ENCODE assay signal across 8 worm cellular contexts in the genomic region with DNA sequence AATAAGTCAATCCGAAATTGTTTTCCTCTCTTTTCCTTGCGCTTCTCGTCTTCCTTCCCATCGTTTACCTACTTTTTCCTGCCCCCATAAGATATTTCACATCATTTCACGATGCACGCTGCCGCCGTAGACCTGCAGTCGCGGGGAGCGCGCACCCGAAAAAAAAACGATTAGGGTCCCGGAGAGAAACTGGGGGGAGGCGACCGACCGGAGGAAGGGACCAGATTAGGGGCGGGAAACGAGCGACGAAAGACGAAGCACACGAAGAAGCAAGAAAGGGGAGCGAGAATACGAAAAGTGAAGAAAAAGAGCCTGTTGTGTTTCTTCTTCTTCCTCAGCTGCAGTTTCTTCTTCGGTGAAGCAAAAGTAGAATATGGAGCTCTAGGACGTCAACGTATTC.
A peak's percentile ranks its signal among the peaks of the same experiment; 100 is the strongest.
TF ChIP-seq lines count a peak whose summit lies in the region.

No protein-coding gene starts in this region.

TF ChIP-seq in whole organism, L1 larva, 84 proteins besides CTCF, POLR2A, EP300 and RAD21:
- TF ChIP-seq lin-14 (GFP tag; optimal IDR thresholded peaks at IDR 0.05; lab: Kevin White, UChicago) (peak; percentile 83), swsn-7 (tag; optimal IDR thresholded peaks at IDR 0.05; lab: Kevin White, UChicago) (peak; percentile 5), tbx-2 (tag; optimal IDR thresholded peaks at IDR 0.05; lab: Kevin White, UChicago) (peak; percentile 20), fkh-10 (GFP tag; optimal IDR thresholded peaks at IDR 0.05; lab: Kevin White, UChicago) (peak; percentile 68), elt-2 (tag; optimal IDR thresholded peaks at IDR 0.05; lab: Kevin White, UChicago) (no peak), ceh-82 (tag; optimal IDR thresholded peaks at IDR 0.05; lab: Kevin White, UChicago) (peak in 1 of 3 experiments; percentile 57), nhr-71 (tag; optimal IDR thresholded peaks at IDR 0.05; lab: Kevin White, UChicago) (peak; percentile 15), nhr-11 (tag; optimal IDR thresholded peaks at IDR 0.05; lab: Kevin White, UChicago) (no peak)

TF ChIP-seq in whole organism, L2 larva, 48 proteins besides CTCF, POLR2A, EP300 and RAD21 (continues in another document):
- TF ChIP-seq nhr-237 (tag; optimal IDR thresholded peaks at IDR 0.05; lab: Kevin White, UChicago) (no peak), elt-1 (tag; optimal IDR thresholded peaks at IDR 0.05; lab: Kevin White, UChicago) (no peak), egl-27 (tag; optimal IDR thresholded peaks at IDR 0.05; lab: Kevin White, UChicago) (peak; percentile 4), mab-5 (tag; optimal IDR thresholded peaks at IDR 0.05; lab: Kevin White, UChicago) (no peak), nhr-21 (tag; optimal IDR thresholded peaks at IDR 0.05; lab: Kevin White, UChicago) (no peak), nhr-12 (tag; optimal IDR thresholded peaks at IDR 0.05; lab: Kevin White, UChicago) (no peak), sma-3 (GFP tag; optimal IDR thresholded peaks at IDR 0.05; lab: Kevin White, UChicago) (no peak), lin-11 (tag; optimal IDR thresholded peaks at IDR 0.05; lab: Kevin White, UChicago) (no peak), fos-1 (tag; optimal IDR thresholded peaks at IDR 0.05; lab: Kevin White, UChicago) (no peak), nhr-77 (tag; optimal IDR thresholded peaks at IDR 0.05; lab: Kevin White, UChicago) (no peak), elt-3 (tag; optimal IDR thresholded peaks at IDR 0.05; lab: Kevin White, UChicago) (no peak), aly-2 (tag; optimal IDR thresholded peaks at IDR 0.05; lab: Kevin White, UChicago) (no peak)

TF ChIP-seq in whole organism, L3 larva, 47 proteins besides CTCF, POLR2A, EP300 and RAD21 (continues in another document):
- no peak for TF ChIP-seq nhr-25 (tag; optimal IDR thresholded peaks at IDR 0.05; lab: Kevin White, UChicago)
- no peak for TF ChIP-seq egl-27 (tag; optimal IDR thresholded peaks at IDR 0.05; lab: Kevin White, UChicago)
- no peak for TF ChIP-seq ceh-16 (tag; optimal IDR thresholded peaks at IDR 0.05; lab: Kevin White, UChicago)
- TF ChIP-seq lin-39 (tag; optimal IDR thresholded peaks at IDR 0.05; lab: Kevin White, UChicago) = peak; percentile 96
- TF ChIP-seq snpc-4 (tag; optimal IDR thresholded peaks at IDR 0.05; lab: Kevin White, UChicago) = peak; percentile 31
- TF ChIP-seq mml-1 (tag; optimal IDR thresholded peaks at IDR 0.05; lab: Kevin White, UChicago) = no peak
- no peak for TF ChIP-seq egl-5 (tag; optimal IDR thresholded peaks at IDR 0.05; lab: Kevin White, UChicago)
- TF ChIP-seq nhr-67 (tag; optimal IDR thresholded peaks at IDR 0.05; lab: Kevin White, UChicago) = no peak
- TF ChIP-seq fkh-10 (GFP tag; optimal IDR thresholded peaks at IDR 0.05; lab: Kevin White, UChicago) = peak; percentile 24
- TF ChIP-seq ama-1 (optimal IDR thresholded peaks at IDR 0.05; lab: Kevin White, UChicago) = peak; percentile 12
- TF ChIP-seq fkh-2 (tag; optimal IDR thresholded peaks at IDR 0.05; lab: Kevin White, UChicago) = no peak
- no peak for TF ChIP-seq elt-2 (tag; optimal IDR thresholded peaks at IDR 0.05; lab: Kevin White, UChicago)

TF ChIP-seq in whole organism, L4 larva, 104 proteins besides CTCF, POLR2A, EP300 and RAD21 (continues in another document):
- TF ChIP-seq ces-1 (GFP tag; optimal IDR thresholded peaks at IDR 0.05; lab: Kevin White, UChicago) = peak; percentile 5
- no peak for TF ChIP-seq lin-38 (GFP tag; IDR thresholded peaks at IDR 0.05; lab: Robert Waterston, UW)
- TF ChIP-seq duxl-1 (tag; optimal IDR thresholded peaks at IDR 0.05; lab: Kevin White, UChicago; ENCODE audit: poor library complexity) = no peak
- TF ChIP-seq ceh-44 (GFP tag; IDR thresholded peaks at IDR 0.05; lab: Robert Waterston, UW) = no peak
- peak; percentile 29; the same call in 1 of the 2 replicates for TF ChIP-seq egl-43 (GFP tag; IDR thresholded peaks at IDR 0.05; lab: Robert Waterston, UW)
- TF ChIP-seq rbr-2 (tag; optimal IDR thresholded peaks at IDR 0.05; lab: Kevin White, UChicago) = peak; percentile 18
- TF ChIP-seq mdl-1 (tag; optimal IDR thresholded peaks at IDR 0.05; lab: Kevin White, UChicago) = peak in 1 of 2 experiments; percentile 18
- no peak for TF ChIP-seq hlh-30 (tag; optimal IDR thresholded peaks at IDR 0.05; lab: Kevin White, UChicago; ENCODE audit: insufficient read depth)
- peak; percentile 57 for TF ChIP-seq F37D6.2 (tag; optimal IDR thresholded peaks at IDR 0.05; lab: Kevin White, UChicago)
- peak in 1 of 2 experiments; percentile 93 for TF ChIP-seq unc-62 (GFP tag; optimal IDR thresholded peaks at IDR 0.05 in 1 of 2; lab: Kevin White, UChicago)
- no peak for TF ChIP-seq unc-62 (tag; optimal IDR thresholded peaks at IDR 0.05; lab: Kevin White, UChicago)

TF ChIP-seq in whole organism, early embryonic, 17 proteins besides CTCF, POLR2A, EP300 and RAD21:
- TF ChIP-seq ceh-36 (tag; optimal IDR thresholded peaks at IDR 0.05; lab: Kevin White, UChicago) (no peak), sea-1 (GFP tag; conservative IDR thresholded peaks at IDR 0.05; lab: Robert Waterston, UW) (0 out of 2 replicates have a peak, but pooled peaks have one; percentile 16), hmg-4 (GFP tag; optimal IDR thresholded peaks at IDR 0.05; lab: Kevin White, UChicago) (peak; percentile 22), tra-4 (tag; optimal IDR thresholded peaks at IDR 0.05; lab: Kevin White, UChicago) (no peak), flt-1 (GFP tag; IDR thresholded peaks at IDR 0.05; lab: Robert Waterston, UW) (no peak)
TF ChIP-seq in whole organism, early embryonic: peak in this region for 2.

TF ChIP-seq in whole organism, late embryonic, 69 proteins besides CTCF, POLR2A, EP300 and RAD21 (continues in another document):
- TF ChIP-seq pha-4 (tag; optimal IDR thresholded peaks at IDR 0.05; lab: Kevin White, UChicago) = no peak
- TF ChIP-seq ceh-48 (tag; optimal IDR thresholded peaks at IDR 0.05; lab: Kevin White, UChicago) = no peak
- TF ChIP-seq hlh-8 (tag; optimal IDR thresholded peaks at IDR 0.05; lab: Kevin White, UChicago) = no peak
- peak; percentile 29 for TF ChIP-seq tbx-2 (tag; optimal IDR thresholded peaks at IDR 0.05; lab: Kevin White, UChicago)
- no peak for TF ChIP-seq K09A11.1 (tag; optimal IDR thresholded peaks at IDR 0.05; lab: Kevin White, UChicago; ENCODE audit: insufficient read depth)
- no peak for TF ChIP-seq ceh-6 (GFP tag; optimal IDR thresholded peaks at IDR 0.05; lab: Kevin White, UChicago)
- TF ChIP-seq sdc-2 (tag; optimal IDR thresholded peaks at IDR 0.05; lab: Kevin White, UChicago) = peak; percentile 22
- no peak for TF ChIP-seq hlh-30 (tag; optimal IDR thresholded peaks at IDR 0.05; lab: Kevin White, UChicago; ENCODE audit: insufficient read depth)
- no peak for TF ChIP-seq elt-2 (tag; optimal IDR thresholded peaks at IDR 0.05; lab: Kevin White, UChicago)
- peak; percentile 30 for TF ChIP-seq ref-2 (tag; optimal IDR thresholded peaks at IDR 0.05; lab: Kevin White, UChicago)
- TF ChIP-seq ceh-18 (tag; optimal IDR thresholded peaks at IDR 0.05; lab: Kevin White, UChicago) = no peak
- no peak for TF ChIP-seq ceh-9 (tag; optimal IDR thresholded peaks at IDR 0.05; lab: Kevin White, UChicago)
- no peak for TF ChIP-seq zip-5 (tag; optimal IDR thresholded peaks at IDR 0.05; lab: Kevin White, UChicago)
- no peak for TF ChIP-seq ets-4 (tag; optimal IDR thresholded peaks at IDR 0.05; lab: Kevin White, UChicago)
- peak; percentile 42 for TF ChIP-seq ceh-31 (tag; optimal IDR thresholded peaks at IDR 0.05; lab: Kevin White, UChicago)

TF ChIP-seq in whole organism, mixed stage, embryonic, 35 proteins besides CTCF, POLR2A, EP300 and RAD21:
- TF ChIP-seq hlh-1 (tag; optimal IDR thresholded peaks at IDR 0.05; lab: Kevin White, UChicago) = no peak
- peak; percentile 31 for TF ChIP-seq ces-1 (GFP tag; optimal IDR thresholded peaks at IDR 0.05; lab: Kevin White, UChicago)
- no peak for TF ChIP-seq nhr-76 (tag; optimal IDR thresholded peaks at IDR 0.05; lab: Kevin White, UChicago)
- no peak for TF ChIP-seq drap-1 (GFP tag; optimal IDR thresholded peaks at IDR 0.05; lab: Kevin White, UChicago)
- no peak for TF ChIP-seq nhr-2 (tag; optimal IDR thresholded peaks at IDR 0.05; lab: Kevin White, UChicago)
- TF ChIP-seq lin-32 (GFP tag; optimal IDR thresholded peaks at IDR 0.05; lab: Kevin White, UChicago) = no peak
- no peak for TF ChIP-seq ztf-11 (tag; optimal IDR thresholded peaks at IDR 0.05; lab: Kevin White, UChicago)
- TF ChIP-seq flh-1 (GFP tag; optimal IDR thresholded peaks at IDR 0.05; lab: Kevin White, UChicago) = no peak

TF ChIP-seq in whole organism, young adult, 124 proteins besides CTCF, POLR2A, EP300 and RAD21 (continues in another document):
- no peak for TF ChIP-seq Y56A3A.18 (GFP tag; IDR thresholded peaks at IDR 0.05; lab: Robert Waterston, UW)
- TF ChIP-seq sdz-38 (tag; optimal IDR thresholded peaks at IDR 0.05; lab: Kevin White, UChicago) = no peak
- TF ChIP-seq efl-1 (GFP tag; optimal IDR thresholded peaks at IDR 0.05; lab: Kevin White, UChicago) = no peak
- TF ChIP-seq ztf-3 (GFP tag; optimal IDR thresholded peaks at IDR 0.05; lab: Kevin White, UChicago) = no peak
- TF ChIP-seq zfh-2 (GFP tag; conservative IDR thresholded peaks at IDR 0.05; lab: Robert Waterston, UW) = peak; percentile 96
- TF ChIP-seq lin-54 (GFP tag; optimal IDR thresholded peaks at IDR 0.05; lab: Kevin White, UChicago) = no peak
- no peak for TF ChIP-seq hlh-12 (tag; optimal IDR thresholded peaks at IDR 0.05; lab: Kevin White, UChicago)
- no peak for TF ChIP-seq ekl-4 (GFP tag; IDR thresholded peaks at IDR 0.05; lab: Robert Waterston, UW)
- TF ChIP-seq attf-5 (GFP tag; optimal IDR thresholded peaks at IDR 0.05; lab: Kevin White, UChicago) = no peak
- no peak for TF ChIP-seq lin-40 (tag; optimal IDR thresholded peaks at IDR 0.05; lab: Kevin White, UChicago)
- no peak for TF ChIP-seq dox-1 (GFP tag; IDR thresholded peaks at IDR 0.05; lab: Robert Waterston, UW)
- TF ChIP-seq aptf-2 (GFP tag; conservative IDR thresholded peaks at IDR 0.05; lab: Robert Waterston, UW) = no peak
- no peak for TF ChIP-seq ceh-79 (tag; optimal IDR thresholded peaks at IDR 0.05; lab: Kevin White, UChicago)
- no peak for TF ChIP-seq nfya-1 (tag; optimal IDR thresholded peaks at IDR 0.05; lab: Kevin White, UChicago; ENCODE audit: borderline replicate concordance, insufficient read depth)
- TF ChIP-seq F37B4.10 (GFP tag; IDR thresholded peaks at IDR 0.05; lab: Robert Waterston, UW) = no peak
- TF ChIP-seq lsy-27 (tag; optimal IDR thresholded peaks at IDR 0.05; lab: Kevin White, UChicago; ENCODE audit: borderline replicate concordance, insufficient read depth) = no peak
- TF ChIP-seq egrh-3 (GFP tag; IDR thresholded peaks at IDR 0.05; lab: Robert Waterston, UW) = peak; percentile 49; the same call in 1 of the 2 replicates
- no peak for TF ChIP-seq let-526 (GFP tag; IDR thresholded peaks at IDR 0.05; lab: Robert Waterston, UW)
- TF ChIP-seq attf-6 (GFP tag; IDR thresholded peaks at IDR 0.05; lab: Robert Waterston, UW) = no peak
- no peak for TF ChIP-seq nfya-2 (GFP tag; IDR thresholded peaks at IDR 0.05; lab: Robert Waterston, UW)
- TF ChIP-seq lin-35 (GFP tag; optimal IDR thresholded peaks at IDR 0.05; lab: Kevin White, UChicago) = no peak
- no peak for TF ChIP-seq F39B2.1 (GFP tag; IDR thresholded peaks at IDR 0.05; lab: Robert Waterston, UW)
- TF ChIP-seq snpc-4 (GFP tag; optimal IDR thresholded peaks at IDR 0.05; lab: Kevin White, UChicago) = no peak
- peak in 1 of 4 experiments; percentile 28 for TF ChIP-seq snpc-4 (tag; optimal IDR thresholded peaks at IDR 0.05; lab: Kevin White, UChicago)
